Worm (Caenorhabditis elegans) whole organism, dauer: ENCODE data around the gene gpb-1.
"Not testable (repeated sequence)": the region's sequence is repeated elsewhere in the genome, so short reads cannot be mapped to it uniquely, and the experiment has no call there.

Experiments
- unc-62 ChIP-seq: sonication (generic microtip); optimal IDR thresholded peaks from 2 replicates; lab custom pipeline; 2017; ENCODE audit warnings: missing biosample characterization, missing genetic modification reagents, missing genetic modification characterization

Gene gpb-1

DNA sequence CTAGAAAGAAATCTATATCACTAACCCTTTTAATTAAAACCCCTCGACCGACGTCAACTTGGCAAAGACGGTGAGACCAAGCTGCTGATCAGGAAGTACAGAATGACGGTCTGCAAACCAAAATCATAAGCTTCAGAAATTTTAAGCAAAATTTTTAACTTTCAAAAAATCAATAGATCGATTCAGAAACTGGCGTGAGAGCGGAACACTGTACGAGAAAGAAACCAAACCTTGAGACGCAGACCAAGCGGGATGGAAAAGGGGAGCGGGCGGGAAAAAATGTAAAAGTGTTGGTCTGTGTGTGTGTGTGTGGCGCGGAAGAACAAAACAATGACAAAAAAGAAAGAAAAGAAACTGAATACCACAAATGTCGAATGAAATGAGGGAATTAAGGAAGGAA, at the start of gene gpb-1, which contains the start of gene F44E5.17:
gpb-1 (minus strand) TSS at position 118 of the 400 bp plus-strand sequence.
F44E5.17 (minus strand) TSS at position 101 of the 400 bp plus-strand sequence.
- TF ChIP-seq unc-62 (GFP tag; lab: Kevin White, UChicago) = no peak

DNA sequence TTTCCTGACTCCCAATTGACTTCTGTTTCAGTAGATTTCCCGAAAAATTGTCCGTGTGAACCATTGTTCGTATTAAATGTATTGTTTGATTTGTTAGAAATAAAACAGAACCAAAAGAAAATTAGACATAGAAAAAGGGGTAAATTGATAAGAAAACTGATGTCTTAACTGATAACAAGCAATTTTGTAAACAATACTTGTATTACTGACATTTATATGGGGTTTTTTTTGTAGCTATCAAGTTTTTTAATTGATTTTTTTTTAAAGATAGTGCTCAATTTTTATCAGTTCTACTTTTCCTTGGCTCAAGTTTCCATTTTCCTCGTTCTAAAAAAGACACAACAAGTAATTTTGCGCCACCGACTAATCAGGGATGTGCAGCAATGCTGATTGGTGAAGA, 48.8 kb upstream of the gpb-1 start:
- no peak for TF ChIP-seq unc-62 (GFP tag; lab: Kevin White, UChicago)

ce11 chrII:11794392-11794791, 46.0 kb upstream of the gpb-1 start:
- no peak for TF ChIP-seq unc-62 (GFP tag; lab: Kevin White, UChicago)

ce11 chrII:11790458-11790857, 42.0 kb upstream of the gpb-1 start, which contains the start of gene F43G6.4:
Gene F43G6.4 (plus strand): TSS chrII:11790758.
- TF ChIP-seq unc-62 (GFP tag; lab: Kevin White, UChicago) = no peak

DNA sequence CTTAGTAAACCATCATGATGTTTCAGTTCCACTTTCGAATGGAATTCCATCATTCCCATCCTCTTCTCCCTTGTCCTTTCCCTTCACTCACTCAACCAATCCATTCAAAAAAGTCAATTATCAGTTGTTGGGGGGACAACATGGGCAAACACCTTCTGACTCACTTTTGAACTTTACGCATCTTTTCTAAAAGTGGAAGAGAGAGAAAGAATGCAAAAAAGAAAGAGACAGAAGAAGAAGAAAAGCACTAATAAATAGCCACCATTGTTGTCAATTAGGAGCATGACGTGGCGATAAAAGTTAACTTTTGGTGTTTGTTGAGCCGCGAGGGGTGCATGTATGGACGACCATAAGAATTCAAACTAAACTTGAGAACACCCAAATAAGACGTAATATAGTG, 39.6 kb upstream of the gpb-1 start:
- TF ChIP-seq unc-62 (GFP tag; lab: Kevin White, UChicago) = no peak

DNA sequence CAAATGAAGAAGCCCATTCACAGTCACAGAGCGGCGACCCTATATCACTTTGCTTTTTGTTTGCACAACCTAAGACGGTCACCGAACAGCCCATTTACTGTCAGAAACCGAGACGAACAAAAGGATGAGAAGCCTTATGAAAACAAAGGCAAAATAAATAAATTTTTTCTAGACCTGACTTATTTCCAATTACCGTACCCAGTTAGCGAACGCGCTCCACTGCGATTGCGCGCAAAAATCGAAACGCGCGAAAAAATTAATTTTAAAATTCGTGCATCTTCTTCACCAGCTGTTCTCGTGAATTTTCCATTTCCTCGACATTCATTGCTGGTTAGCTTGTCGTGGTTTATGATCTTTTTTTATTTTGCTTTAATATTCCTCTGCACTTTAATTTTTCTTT, 34.1 kb upstream of the gpb-1 start, which contains the start of gene F43G6.16:
F43G6.16 (minus strand) TSS at position 141 of the 400 bp plus-strand sequence.
- no peak for TF ChIP-seq unc-62 (GFP tag; lab: Kevin White, UChicago)

DNA sequence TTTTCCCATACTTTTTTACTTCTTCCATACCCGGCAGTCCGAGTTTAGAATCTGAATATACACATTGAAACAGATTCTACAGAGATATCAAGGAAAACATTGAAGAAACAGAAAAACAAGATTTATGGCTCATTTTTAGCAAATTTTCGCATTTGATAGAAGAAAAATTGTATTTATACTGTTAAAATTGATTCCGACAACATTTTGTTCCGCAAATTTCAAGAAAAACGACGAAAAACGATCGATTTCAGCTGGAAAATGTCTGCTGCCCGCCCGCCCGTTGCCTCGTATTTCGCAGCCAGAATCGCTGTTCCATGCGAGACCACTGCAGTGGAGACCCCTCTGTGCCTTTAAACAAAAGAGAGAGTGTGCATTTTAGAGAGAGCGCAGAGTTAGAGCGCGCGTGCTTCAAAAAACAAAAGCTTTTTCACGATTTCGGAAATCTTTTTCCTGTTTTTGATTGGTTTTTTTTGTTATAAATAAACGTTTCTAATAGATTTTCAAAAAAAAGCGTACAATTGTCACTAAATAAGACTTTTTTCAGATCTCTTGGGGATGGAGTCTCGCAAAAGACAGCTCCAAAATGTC, 29.6 kb upstream of the gpb-1 start, which contains the start of the genes patr-1 and dna-2:
patr-1 (minus strand) TSS at position 51 of the 588 bp plus-strand sequence.
dna-2 (plus strand) TSS at position 538 of the 588 bp plus-strand sequence.
- TF ChIP-seq unc-62 (GFP tag; lab: Kevin White, UChicago) = no peak

DNA sequence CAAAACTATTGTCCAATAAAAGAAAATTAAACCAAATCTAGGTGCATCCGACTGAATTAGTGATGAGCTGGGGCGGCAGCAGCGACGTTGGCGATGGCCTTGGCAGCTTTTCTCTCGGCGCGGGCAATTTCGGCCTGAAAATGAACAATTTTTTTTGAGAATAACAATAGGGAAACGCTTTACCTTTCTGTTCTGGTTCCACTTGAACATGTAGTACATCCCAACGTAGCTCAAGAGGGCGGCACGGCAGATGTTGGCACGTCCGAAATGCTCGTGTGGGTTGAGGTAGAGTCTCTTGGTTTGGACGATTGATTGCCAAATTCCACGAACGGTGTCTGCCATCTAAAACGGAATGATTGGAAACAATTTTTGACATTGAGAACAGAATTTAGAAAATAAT, 25.8 kb upstream of the gpb-1 start, which contains the start of gene F44E5.1:
F44E5.1 (minus strand) TSS at position 342 of the 400 bp plus-strand sequence.
- no peak for TF ChIP-seq unc-62 (GFP tag; lab: Kevin White, UChicago)

- no peak for TF ChIP-seq unc-62 (GFP tag; lab: Kevin White, UChicago)
Measured at ce11 chrII:11772364-11772763, 24.0 kb upstream of the gpb-1 start, which contains the start of gene F44E5.15. Gene F44E5.15 (plus strand): TSS chrII:11772664.

- no peak for TF ChIP-seq unc-62 (GFP tag; lab: Kevin White, UChicago)
Measured at ce11 chrII:11766472-11766871, 18.1 kb upstream of the gpb-1 start, which contains the start of gene F44E5.2. Gene F44E5.2 (plus strand): TSS chrII:11766772.

DNA sequence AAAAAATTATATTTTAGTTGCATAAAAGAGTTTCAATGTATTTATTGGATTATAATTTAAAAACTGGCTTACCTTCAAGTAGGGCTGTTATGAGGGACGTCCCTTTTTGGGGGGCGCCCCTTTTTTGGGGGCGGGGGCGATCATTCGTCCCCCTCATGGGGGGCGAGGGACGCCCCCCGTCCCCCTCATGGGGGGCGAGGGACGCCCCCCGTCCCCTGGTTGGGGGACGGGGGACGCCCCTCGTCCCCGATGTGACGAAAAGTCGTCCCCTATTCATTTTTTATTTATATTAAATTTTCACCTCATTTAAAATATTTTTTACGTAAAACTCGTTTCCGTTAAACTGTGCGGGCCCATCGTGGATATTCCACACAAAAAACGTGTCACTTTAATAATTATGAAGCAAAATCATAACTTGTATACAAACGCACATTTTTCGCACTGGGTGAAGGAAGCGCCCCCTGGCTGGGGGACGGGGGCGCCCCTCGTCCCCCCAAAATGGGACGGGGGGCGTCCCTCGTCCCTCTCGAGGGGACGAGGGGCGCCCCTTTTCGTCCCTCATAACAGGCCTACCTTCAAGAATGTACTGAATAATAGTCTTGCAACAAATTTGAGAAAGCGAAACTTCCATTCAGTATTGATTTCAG, 17.2 kb upstream of the gpb-1 start:
- no peak for TF ChIP-seq unc-62 (GFP tag; lab: Kevin White, UChicago)

- no peak for TF ChIP-seq unc-62 (GFP tag; lab: Kevin White, UChicago)
Measured at ce11 chrII:11761806-11762512, 13.5 kb upstream of the gpb-1 start.

DNA sequence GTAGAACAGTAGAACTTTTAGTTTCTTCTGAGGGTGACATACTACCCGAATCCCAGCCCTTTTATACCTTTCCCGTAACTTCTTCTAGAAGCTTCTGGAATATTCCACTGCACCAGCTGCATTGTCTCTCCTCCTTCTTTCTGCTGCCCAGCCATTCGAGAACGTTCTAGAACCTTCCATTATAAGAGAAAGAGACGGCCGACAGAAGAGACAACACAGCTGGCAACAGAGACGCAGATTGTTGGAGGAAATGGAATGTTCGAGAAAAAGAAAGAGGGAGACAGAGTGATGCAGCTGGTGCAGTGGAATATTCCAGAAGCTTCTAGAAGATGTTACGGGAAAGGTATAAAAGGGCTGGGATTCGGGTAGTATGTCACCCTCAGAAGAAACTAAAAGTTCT, 10.9 kb upstream of the gpb-1 start, which contains the start of the genes F44E5.4 and F44E5.5:
F44E5.4 (minus strand) TSS at position 35 of the 400 bp plus-strand sequence.
F44E5.5 (plus strand) TSS at position 386 of the 400 bp plus-strand sequence.
- TF ChIP-seq unc-62 (GFP tag; lab: Kevin White, UChicago) = not testable (repeated sequence)

- TF ChIP-seq unc-62 (GFP tag; lab: Kevin White, UChicago) = no peak
Measured at ce11 chrII:11756684-11757107, 8.3 kb upstream of the gpb-1 start.

DNA sequence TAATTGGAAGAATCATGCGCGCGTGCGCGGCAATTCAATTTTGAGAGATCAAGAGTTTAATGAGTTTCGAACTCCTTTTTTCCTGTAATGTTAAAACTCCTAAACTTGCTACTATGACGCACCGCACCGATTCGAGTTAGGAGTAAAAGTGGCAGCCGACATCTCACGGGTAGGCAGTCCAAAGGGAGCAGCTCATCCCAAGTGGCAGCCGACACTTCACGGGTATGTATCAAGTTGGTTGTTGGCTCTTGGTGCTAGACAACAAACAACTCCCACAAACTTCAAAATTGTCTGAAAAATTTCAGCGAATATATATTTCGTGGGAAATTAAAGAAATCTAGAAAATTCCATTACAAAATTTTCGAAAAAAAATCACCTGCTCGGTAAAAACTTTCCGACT, 4.8 kb upstream of the gpb-1 start:
- TF ChIP-seq unc-62 (GFP tag; lab: Kevin White, UChicago) = no peak
